Fruit fly (Drosophila melanogaster): ENCODE data around the gene CG42750.

CG42750 gene

DNA sequence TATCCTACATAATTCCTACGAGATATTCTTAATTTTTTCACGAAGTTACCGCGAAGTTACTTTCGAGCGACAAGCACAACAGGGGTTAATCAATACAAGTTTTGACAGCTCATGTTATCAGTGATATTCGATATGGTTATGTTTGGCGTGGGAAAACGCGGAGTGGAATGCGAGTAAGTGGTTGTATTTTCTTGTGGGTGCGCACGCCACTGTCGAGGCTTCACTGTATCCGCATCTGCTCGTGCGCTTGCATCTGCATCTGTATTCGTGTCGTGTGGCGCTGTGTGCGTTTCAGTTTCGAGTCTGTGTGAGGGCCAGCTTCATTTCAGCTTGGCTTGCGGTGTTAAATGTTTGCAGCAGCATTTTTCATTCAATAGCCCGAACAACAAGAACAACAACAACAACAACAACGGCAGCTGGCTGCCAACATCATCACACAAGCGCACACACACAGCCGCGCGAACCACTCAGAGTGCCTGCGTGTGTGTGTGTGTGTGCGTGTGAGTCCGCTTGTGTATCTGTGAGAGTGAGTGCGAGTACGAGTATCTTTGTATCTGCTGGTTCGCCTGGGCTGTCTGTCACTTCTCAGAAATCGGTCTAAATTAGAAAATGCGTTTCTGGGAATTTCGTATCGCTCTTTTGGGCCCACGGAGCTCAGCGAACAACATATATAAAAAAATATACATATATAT, 124.3 kb downstream of the CG42750 start (continued):
- TF ChIP-seq br (optimal IDR thresholded peaks at IDR 0.05), result no peak
- peak; percentile 92 for TF ChIP-seq Ets65A (GFP tag)
- no peak for TF ChIP-seq CG2678 (tag; optimal IDR thresholded peaks at IDR 0.05)
- peak; percentile 73 for TF ChIP-seq mam (GFP tag; optimal IDR thresholded peaks at IDR 0.05)
- TF ChIP-seq Jarid2 (GFP tag; optimal IDR thresholded peaks at IDR 0.05), result no peak
- peak; percentile 7 for TF ChIP-seq Bdp1 (GFP tag; optimal IDR thresholded peaks at IDR 0.05)
- TF ChIP-seq nerfin-1 (tag; optimal IDR thresholded peaks at IDR 0.05), result no peak
- TF ChIP-seq CG4404 (GFP tag; IDR thresholded peaks at IDR 0.05), result peak; percentile 62
- TF ChIP-seq CG1024 (GFP tag; IDR thresholded peaks at IDR 0.05), result peak; percentile 38; the same call in 1 of the 2 replicates
- TF ChIP-seq Dfd (GFP tag; optimal IDR thresholded peaks at IDR 0.05), result no peak
- TF ChIP-seq gfzf (GFP tag; optimal IDR thresholded peaks at IDR 0.05), result no peak
- no peak for TF ChIP-seq mld (GFP tag; IDR thresholded peaks at IDR 0.05; ENCODE audit: partially characterized antibody)
- peak; percentile 7 for TF ChIP-seq crc (GFP tag; optimal IDR thresholded peaks at IDR 0.05)
- TF ChIP-seq Poxn (GFP tag; IDR thresholded peaks at IDR 0.05), result no peak
- peak; percentile 69 for TF ChIP-seq Atf-2 (GFP tag; optimal IDR thresholded peaks at IDR 0.05)
- no peak for TF ChIP-seq fd96Cb (tag; optimal IDR thresholded peaks at IDR 0.05)
- peak; percentile 75 for TF ChIP-seq sob (GFP tag; IDR thresholded peaks at IDR 0.05)
- TF ChIP-seq Ets97D (GFP tag; optimal IDR thresholded peaks at IDR 0.05), result no peak
- no peak for TF ChIP-seq CG7745 (tag; optimal IDR thresholded peaks at IDR 0.05)
- no peak for TF ChIP-seq E2f2 (GFP tag; IDR thresholded peaks at IDR 0.05)
- peak; percentile 25 for TF ChIP-seq Chrac-16 (GFP tag; optimal IDR thresholded peaks at IDR 0.05)
- TF ChIP-seq CG2712 (tag; optimal IDR thresholded peaks at IDR 0.05), result no peak
- TF ChIP-seq CG14860 (GFP tag; IDR thresholded peaks at IDR 0.05; ENCODE audit: partially characterized antibody), result no peak
- TF ChIP-seq CG7556 (GFP tag; optimal IDR thresholded peaks at IDR 0.05), result no peak
- TF ChIP-seq Neu2 (GFP tag; optimal IDR thresholded peaks at IDR 0.05; ENCODE audit: borderline replicate concordance), result peak; percentile 19
- TF ChIP-seq Taf1 (GFP tag; IDR thresholded peaks at IDR 0.05), result peak; percentile 59
- TF ChIP-seq Aef1 (GFP tag; IDR thresholded peaks at IDR 0.05), result peak; percentile 79
- TF ChIP-seq sens-2 (GFP tag; IDR thresholded peaks at IDR 0.05), result no peak
- no peak for TF ChIP-seq CG10565 (GFP tag; optimal IDR thresholded peaks at IDR 0.05)
- TF ChIP-seq gro (GFP tag; optimal IDR thresholded peaks at IDR 0.05), result no peak
- peak; percentile 57; the same call in 1 of the 2 replicates for TF ChIP-seq toy (GFP tag; IDR thresholded peaks at IDR 0.05)
- TF ChIP-seq tin (GFP tag; optimal IDR thresholded peaks at IDR 0.05), result peak; percentile 39
- TF ChIP-seq CG17612 (GFP tag; IDR thresholded peaks at IDR 0.05), result 0 out of 2 replicates have a peak, but pooled peaks have one; percentile 56
- peak; percentile 70 for TF ChIP-seq Hsf (GFP tag; optimal IDR thresholded peaks at IDR 0.05)
- TF ChIP-seq bab2 (GFP tag; optimal IDR thresholded peaks at IDR 0.05), result peak; percentile 57
- no peak for TF ChIP-seq Dek (tag; optimal IDR thresholded peaks at IDR 0.05)
- TF ChIP-seq tio (GFP tag; optimal IDR thresholded peaks at IDR 0.05), result no peak
- TF ChIP-seq HLH4C (GFP tag; IDR thresholded peaks at IDR 0.05; ENCODE audit: partially characterized antibody), result no peak
- peak; percentile 59 for TF ChIP-seq HLH3B (GFP tag; IDR thresholded peaks at IDR 0.05)
- peak; percentile 32 for TF ChIP-seq Camta (GFP tag; optimal IDR thresholded peaks at IDR 0.05)
- peak; percentile 58 for TF ChIP-seq zen (tag; optimal IDR thresholded peaks at IDR 0.05)
- TF ChIP-seq Ptx1 (GFP tag; IDR thresholded peaks at IDR 0.05), result peak; percentile 67
- TF ChIP-seq CG8944 (GFP tag; optimal IDR thresholded peaks at IDR 0.05), result peak; percentile 56
- no peak for TF ChIP-seq CG3281 (GFP tag; optimal IDR thresholded peaks at IDR 0.05)
- TF ChIP-seq CG34376 (GFP tag; optimal IDR thresholded peaks at IDR 0.05), result peak; percentile 35
- peak; percentile 12 for TF ChIP-seq fd64A (GFP tag; optimal IDR thresholded peaks at IDR 0.05)
- TF ChIP-seq caup (GFP tag; optimal IDR thresholded peaks at IDR 0.05; ENCODE audit: severe bottlenecking), result no peak
- no peak for TF ChIP-seq CG6791 (GFP tag; IDR thresholded peaks at IDR 0.05; ENCODE audit: partially characterized antibody)
- peak; percentile 56 for TF ChIP-seq CG18262 (tag; optimal IDR thresholded peaks at IDR 0.05)
- TF ChIP-seq CG18476 (GFP tag; optimal IDR thresholded peaks at IDR 0.05), result no peak

All from whole organism, embryonic.